Fruit fly (Drosophila melanogaster) whole organism, wandering third instar larva: Measurements from ENCODE around the gene CG7231.

Experiments used
- Abd-B ChIP-seq: fragments of >200 bp; optimal IDR thresholded peaks from 2 replicates; lab custom pipeline; 2017; ENCODE audit warnings: missing biosample characterization, missing genetic modification characterization
- CG32264 ChIP-seq: fragments of 200-800 bp; sonication (Bioruptor generic); optimal IDR thresholded peaks from 2 replicates; lab custom pipeline; 2016; ENCODE audit warnings: missing biosample characterization, missing genetic modification characterization
- CG9705 ChIP-seq: fragments of 200-800 bp; sonication (Bioruptor generic); optimal IDR thresholded peaks from 2 replicates; lab custom pipeline; 2018; ENCODE audit warnings: missing biosample characterization, mild to moderate bottlenecking, missing genetic modification characterization
- CrebA ChIP-seq: fragments of 200-800 bp; sonication (Bioruptor generic); optimal IDR thresholded peaks from 2 replicates; lab custom pipeline; 2016; ENCODE audit warnings: missing biosample characterization, mild to moderate bottlenecking, missing genetic modification characterization, borderline replicate concordance
- Dfd ChIP-seq: fragments of >200 bp; optimal IDR thresholded peaks from 2 replicates; lab custom pipeline; 2017; ENCODE audit warnings: missing biosample characterization, missing genetic modification characterization
- Dif ChIP-seq: fragments of 200-275, 200-300 bp; sonication (Bioruptor generic); optimal IDR thresholded peaks from 2 replicates; lab custom pipeline; 2018; ENCODE audit warnings: missing biosample characterization, missing genetic modification characterization; ENCODE audit not compliant: partially characterized antibody
- GATAd ChIP-seq: sonication (Bioruptor generic); optimal IDR thresholded peaks from 2 replicates; lab custom pipeline; 2016; ENCODE audit warnings: missing biosample characterization, missing genetic modification characterization
- HLH106 ChIP-seq: fragments of 200-800 bp; optimal IDR thresholded peaks from 3 replicates; lab custom pipeline; 2019; ENCODE audit warnings: missing biosample characterization, mild to moderate bottlenecking, missing genetic modification characterization, moderate library complexity
- Hnf4 ChIP-seq: fragments of 200-800 bp; sonication (Bioruptor generic); optimal IDR thresholded peaks from 2 replicates; lab custom pipeline; 2016; ENCODE audit warnings: missing biosample characterization, mild to moderate bottlenecking, missing genetic modification characterization
- Hr78 ChIP-seq: fragments of >200 bp; optimal IDR thresholded peaks from 2 replicates; lab custom pipeline; 2017; ENCODE audit warnings: missing biosample characterization, missing genetic modification characterization
- Hr83 ChIP-seq: fragments of 200-300 bp; sonication (Bioruptor generic); optimal IDR thresholded peaks from 2 replicates; lab custom pipeline; 2016; ENCODE audit warnings: missing biosample characterization, mild to moderate bottlenecking, missing genetic modification characterization, moderate library complexity; ENCODE audit not compliant: poor library complexity, severe bottlenecking
- Jra ChIP-seq: sonication (Bioruptor generic); optimal IDR thresholded peaks from 2 replicates; lab custom pipeline; 2016; ENCODE audit warnings: missing biosample characterization, missing genetic modification characterization
- Mio ChIP-seq: sonication (Bioruptor generic); optimal IDR thresholded peaks from 2 replicates; lab custom pipeline; 2016; ENCODE audit warnings: missing biosample characterization, missing genetic modification characterization
- Myc ChIP-seq: fragments of >200 bp; optimal IDR thresholded peaks from 2 replicates; lab custom pipeline; 2017
- N ChIP-seq: fragments of >200 bp; optimal IDR thresholded peaks from 2 replicates; lab custom pipeline; 2018; ENCODE audit warnings: missing biosample characterization, missing external identifiers, missing genetic modification characterization
- OdsH ChIP-seq: fragments of 200-800 bp; sonication (Bioruptor generic); optimal IDR thresholded peaks from 2 replicates; lab custom pipeline; 2016; ENCODE audit warnings: missing biosample characterization, mild to moderate bottlenecking, missing genetic modification characterization
- Rel ChIP-seq, 2 experiments: fragments of 200-800 bp; sonication (Bioruptor generic) in 1 of 2; optimal IDR thresholded peaks; 2 replicates in 1 of 2; 3 replicates in 1 of 2; lab custom pipeline; 2016 to 2019; ENCODE audit warnings: mild to moderate bottlenecking in 2 of 2, missing biosample characterization in 2 of 2, missing genetic modification characterization in 2 of 2, moderate library complexity in 1 of 2
- Sp1 ChIP-seq: fragments of 200-800 bp; sonication (Bioruptor generic); optimal IDR thresholded peaks from 3 replicates; lab custom pipeline; 2019; ENCODE audit warnings: missing biosample characterization, mild to moderate bottlenecking, missing genetic modification characterization, moderate library complexity
- Vsx2 ChIP-seq: fragments of 200-300, 225-300 bp; sonication (Bioruptor generic); optimal IDR thresholded peaks from 2 replicates; lab custom pipeline; 2018; ENCODE audit warnings: missing biosample characterization, missing genetic modification characterization; ENCODE audit not compliant: partially characterized antibody
- br ChIP-seq: fragments of 200-800 bp; sonication (Bioruptor generic); optimal IDR thresholded peaks from 2 replicates; lab custom pipeline; 2016; ENCODE audit warnings: missing biosample characterization, missing genetic modification characterization
- brk ChIP-seq: fragments of 200-800 bp; sonication (Bioruptor generic); optimal IDR thresholded peaks from 2 replicates; lab custom pipeline; 2016; ENCODE audit warnings: missing biosample characterization, mild to moderate bottlenecking, missing genetic modification characterization
- dl ChIP-seq, 2 experiments: fragments of 175-275, 200-275 bp in 1 of 2; fragments of 200-275 bp in 1 of 2; sonication (Bioruptor generic); optimal IDR thresholded peaks; lab custom pipeline; 2018; ENCODE audit warnings: mild to moderate bottlenecking in 2 of 2, missing biosample characterization in 2 of 2, missing genetic modification characterization in 2 of 2, moderate library complexity in 2 of 2; ENCODE audit not compliant: partially characterized antibody in 2 of 2, insufficient read depth in 1 of 2
- dmrt93B ChIP-seq: fragments of 200-800 bp; sonication (Bioruptor generic); optimal IDR thresholded peaks from 2 replicates; lab custom pipeline; 2018; ENCODE audit warnings: missing biosample characterization, mild to moderate bottlenecking, missing genetic modification characterization
- dsf ChIP-seq: sonication (Bioruptor generic); optimal IDR thresholded peaks from 2 replicates; lab custom pipeline; 2016; ENCODE audit warnings: missing biosample characterization, missing genetic modification characterization, borderline replicate concordance
- ey ChIP-seq: fragments of 200-800 bp; sonication (Bioruptor generic); optimal IDR thresholded peaks from 2 replicates; lab custom pipeline; 2016; ENCODE audit warnings: missing biosample characterization, missing genetic modification characterization
- foxo ChIP-seq, 2 experiments: fragments of 200-800 bp; sonication (Bioruptor generic); optimal IDR thresholded peaks; 2 replicates in 1 of 2; 3 replicates in 1 of 2; lab custom pipeline; 2016 to 2017; ENCODE audit warnings: missing biosample characterization in 2 of 2, missing genetic modification characterization in 2 of 2
- fru ChIP-seq: fragments of 200-800 bp; sonication (Bioruptor generic); optimal IDR thresholded peaks from 3 replicates; lab custom pipeline; 2016; ENCODE audit warnings: missing biosample characterization, mild to moderate bottlenecking, missing genetic modification characterization
- h ChIP-seq: fragments of 200-800 bp; sonication (Bioruptor generic); optimal IDR thresholded peaks from 3 replicates; lab custom pipeline; 2016; ENCODE audit warnings: missing biosample characterization, mild to moderate bottlenecking, missing genetic modification characterization
- jim ChIP-seq: fragments of 175-275, 200-325 bp; sonication (Bioruptor generic); optimal IDR thresholded peaks from 2 replicates; lab custom pipeline; 2016; ENCODE audit warnings: missing biosample characterization, mild to moderate bottlenecking, missing genetic modification characterization
- lola ChIP-seq: fragments of >200 bp; optimal IDR thresholded peaks from 2 replicates; lab custom pipeline; 2017; ENCODE audit warnings: missing biosample characterization, missing genetic modification characterization
- pan ChIP-seq: fragments of >200 bp; optimal IDR thresholded peaks from 2 replicates; lab custom pipeline; 2017
- psq ChIP-seq: fragments of 200-800 bp; sonication (Bioruptor generic); optimal IDR thresholded peaks from 3 replicates; lab custom pipeline; 2017; ENCODE audit warnings: missing biosample characterization, mild to moderate bottlenecking, missing genetic modification characterization, moderate library complexity
- rgr ChIP-seq: fragments of 200-800 bp; sonication (Bioruptor generic); optimal IDR thresholded peaks from 3 replicates; lab custom pipeline; 2016; ENCODE audit warnings: missing biosample characterization, mild to moderate bottlenecking, missing genetic modification characterization
- sage ChIP-seq: fragments of 200-800 bp; sonication (Bioruptor generic); optimal IDR thresholded peaks from 2 replicates; lab custom pipeline; 2016; ENCODE audit warnings: missing biosample characterization, mild to moderate bottlenecking, missing genetic modification characterization
- sv ChIP-seq: fragments of 200-800 bp; sonication (Bioruptor generic); optimal IDR thresholded peaks from 3 replicates; lab custom pipeline; 2016; ENCODE audit warnings: missing biosample characterization, missing genetic modification characterization
- tai ChIP-seq: sonication (Bioruptor generic); optimal IDR thresholded peaks from 2 replicates; lab custom pipeline; 2016; ENCODE audit warnings: missing biosample characterization, missing genetic modification characterization
- usp ChIP-seq: fragments of >200 bp; optimal IDR thresholded peaks from 2 replicates; lab custom pipeline; 2017; ENCODE audit warnings: missing biosample characterization, missing genetic modification characterization
- woc ChIP-seq: sonication (Bioruptor generic); optimal IDR thresholded peaks from 2 replicates; lab custom pipeline; 2016; ENCODE audit warnings: missing biosample characterization, mild to moderate bottlenecking, missing genetic modification characterization

Gene CG7231

DNA sequence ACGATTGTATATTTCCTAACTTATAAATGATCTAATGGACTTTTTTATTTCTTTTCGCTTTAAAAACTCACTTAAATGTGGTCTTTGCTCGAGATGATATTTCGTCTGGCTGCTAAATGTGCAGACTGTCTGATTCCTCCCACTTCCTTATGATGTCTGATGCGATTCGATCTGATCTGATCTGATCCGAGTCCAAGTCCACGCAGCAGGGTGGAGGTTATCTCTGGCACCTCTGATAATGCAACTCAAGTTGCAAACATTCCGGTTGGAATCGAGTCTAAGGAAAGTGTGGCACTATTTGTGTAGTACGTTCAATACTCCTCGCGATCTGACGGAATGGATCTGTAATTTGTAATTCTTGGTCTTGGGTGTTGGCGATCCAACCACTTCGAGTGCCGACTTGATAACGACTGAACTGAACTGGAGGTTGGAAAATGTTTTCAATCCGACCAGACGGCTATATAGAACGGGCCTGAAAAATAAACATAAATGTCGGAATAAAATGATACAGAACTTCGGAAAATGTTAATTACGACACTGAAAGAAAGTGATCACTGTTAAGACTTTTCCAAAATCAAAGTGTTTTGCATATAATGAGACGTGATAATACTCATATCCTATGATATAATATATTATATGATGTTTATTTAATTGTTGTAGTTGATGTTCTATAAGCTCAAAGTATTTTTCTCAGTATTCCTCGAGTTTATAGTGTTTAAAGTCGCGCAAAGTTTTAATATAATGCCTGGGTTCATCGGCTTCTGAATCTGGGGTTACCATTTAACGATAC, 13.7 kb downstream of the CG7231 start:
- no peak for TF ChIP-seq dl (GFP tag; optimal IDR thresholded peaks at IDR 0.05; lab: Kevin White, UChicago; ENCODE audit: insufficient read depth in 1 of 2, partially characterized antibody in 2 of 2)
- no peak for TF ChIP-seq N (GFP tag; lab: Kevin White, UChicago)
- TF ChIP-seq sv: no peak

DNA sequence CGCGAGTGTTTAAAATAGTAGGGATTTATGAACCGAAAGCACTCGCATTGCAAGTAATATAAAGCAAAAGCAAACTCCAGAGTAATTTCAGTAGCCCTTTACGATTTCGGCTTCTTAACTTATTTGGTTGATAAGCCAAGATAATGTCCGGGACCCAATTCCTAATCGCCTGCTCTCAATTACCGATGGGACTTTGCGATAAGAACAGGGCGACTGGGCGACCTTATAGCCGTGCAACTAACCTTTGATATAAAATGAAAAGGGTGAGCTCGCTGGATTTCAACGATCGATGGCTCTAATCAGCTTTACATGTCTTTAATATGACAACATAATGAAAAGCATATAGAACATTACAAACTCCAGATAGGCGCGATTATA, 14.3 kb downstream of the CG7231 start, which contains the start of gene CG7227:
CG7227 (minus strand) TSS at position 72 of the 378 bp plus-strand sequence.
- no peak for TF ChIP-seq Myc (lab: Kevin White, UChicago)

DNA sequence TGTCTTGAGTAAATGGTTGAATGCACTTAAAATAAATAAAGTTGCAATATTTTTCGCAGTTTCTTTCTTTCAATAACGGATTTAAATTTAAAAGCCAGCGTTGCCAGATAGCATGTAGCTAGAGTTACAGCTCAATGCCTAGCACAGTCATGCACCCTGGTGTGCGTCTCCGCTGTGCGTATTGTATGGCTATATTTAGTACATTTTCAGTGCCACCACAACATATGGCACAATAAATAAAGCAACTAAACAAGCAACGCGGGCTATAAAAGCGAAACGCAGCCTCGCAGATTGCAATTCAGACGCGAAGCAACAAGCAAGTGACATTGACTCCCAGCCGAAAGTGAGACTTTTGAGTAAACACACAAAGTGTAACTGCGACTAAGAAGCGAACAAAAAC, 14.9 kb downstream of the CG7231 start, which contains the start of gene Sirup:
Sirup (plus strand) TSS at position 215 of the 400 bp plus-strand sequence.
- TF ChIP-seq Sp1 (GFP tag; lab: Kevin White, UChicago): peak; percentile 54
- no peak for TF ChIP-seq dsf (GFP tag; lab: Kevin White, UChicago)
- no peak for TF ChIP-seq Hr83 (GFP tag; lab: Kevin White, UChicago)
- TF ChIP-seq Jra (GFP tag; lab: Kevin White, UChicago): no peak
- no peak for TF ChIP-seq sage (GFP tag; lab: Kevin White, UChicago)
- TF ChIP-seq Myc (lab: Kevin White, UChicago): peak; percentile 25
- peak in 1 of 2 experiments; percentile 19 for TF ChIP-seq foxo (GFP tag; optimal IDR thresholded peaks at IDR 0.05; lab: Kevin White, UChicago)
- TF ChIP-seq brk: no peak
- no peak for TF ChIP-seq lola
- no peak for TF ChIP-seq dmrt93B (GFP tag; lab: Kevin White, UChicago)
- TF ChIP-seq Abd-B: no peak
- TF ChIP-seq rgr: peak; percentile 43
- TF ChIP-seq OdsH (GFP tag; lab: Kevin White, UChicago): peak; percentile 31
- TF ChIP-seq woc (GFP tag; lab: Kevin White, UChicago): no peak
- no peak for TF ChIP-seq jim (GFP tag; lab: Kevin White, UChicago)
- no peak for TF ChIP-seq Dfd (GFP tag; lab: Kevin White, UChicago)
- TF ChIP-seq h (GFP tag; lab: Kevin White, UChicago): no peak
- TF ChIP-seq psq: no peak
- no peak for TF ChIP-seq Mio (GFP tag; lab: Kevin White, UChicago)
- TF ChIP-seq CG32264 (GFP tag; lab: Kevin White, UChicago): no peak
- TF ChIP-seq Vsx2 (GFP tag; lab: Kevin White, UChicago): no peak
- TF ChIP-seq usp (GFP tag; lab: Kevin White, UChicago): no peak
- no peak for TF ChIP-seq Hr78 (GFP tag; lab: Kevin White, UChicago)
- TF ChIP-seq GATAd (GFP tag; lab: Kevin White, UChicago): no peak
- TF ChIP-seq fru (GFP tag; lab: Kevin White, UChicago): peak; percentile 32
- TF ChIP-seq CG9705 (GFP tag; lab: Kevin White, UChicago): no peak
- TF ChIP-seq Dif (GFP tag; lab: Kevin White, UChicago): peak; percentile 11
- TF ChIP-seq ey: no peak
- no peak for TF ChIP-seq Rel (GFP tag; optimal IDR thresholded peaks at IDR 0.05; lab: Kevin White, UChicago)
- TF ChIP-seq Rel (tag; optimal IDR thresholded peaks at IDR 0.05; lab: Kevin White, UChicago): peak; percentile 52
- TF ChIP-seq CrebA (GFP tag; lab: Kevin White, UChicago): no peak
- TF ChIP-seq Hnf4 (GFP tag; lab: Kevin White, UChicago): peak; percentile 71
- TF ChIP-seq sv: no peak
- TF ChIP-seq br (GFP tag; lab: Kevin White, UChicago): peak; percentile 21
- TF ChIP-seq HLH106 (tag; lab: Kevin White, UChicago): no peak
- no peak for TF ChIP-seq dl (GFP tag; optimal IDR thresholded peaks at IDR 0.05; lab: Kevin White, UChicago; ENCODE audit: insufficient read depth in 1 of 2, partially characterized antibody in 2 of 2)
- no peak for TF ChIP-seq N (GFP tag; lab: Kevin White, UChicago)
- peak; percentile 55 for TF ChIP-seq tai
- TF ChIP-seq pan (lab: Kevin White, UChicago): no peak
